Fruit fly (Drosophila melanogaster) whole organism, pupa: ENCODE data around the gene CG32855.

Experiments
- CG12605 ChIP-seq: fragments of 200-800 bp; sonication (Bioruptor generic); IDR thresholded peaks from 2 replicates; pipeline ENCODE4 v1.3.6; 2022; ENCODE audit warnings: missing biosample characterization, missing genetic modification characterization
- CG14655 ChIP-seq: fragments of 200-800 bp; sonication (Bioruptor generic); optimal IDR thresholded peaks from 3 replicates; lab custom pipeline; 2017; ENCODE audit warnings: mild to moderate bottlenecking, missing biosample characterization, missing genetic modification reagents, missing genetic modification characterization
- CG15710 ChIP-seq: fragments of 200-800 bp; sonication (Bioruptor generic); optimal IDR thresholded peaks from 2 replicates; lab custom pipeline; 2018; ENCODE audit warnings: missing biosample characterization, mild to moderate bottlenecking, missing genetic modification characterization, moderate library complexity
- CG17806 ChIP-seq: fragments of 200-800 bp; sonication (Bioruptor generic); optimal IDR thresholded peaks from 2 replicates; lab custom pipeline; 2018; ENCODE audit warnings: missing biosample characterization, mild to moderate bottlenecking, missing genetic modification characterization, moderate library complexity
- CG32121 ChIP-seq: fragments of 200-800 bp; sonication (Bioruptor generic); IDR thresholded peaks from 2 replicates; pipeline ENCODE4 v1.3.6; 2022; ENCODE audit warnings: missing biosample characterization, missing genetic modification characterization
- CG34367 ChIP-seq: fragments of 200-800 bp; sonication (Bioruptor generic); optimal IDR thresholded peaks from 2 replicates; lab custom pipeline; 2018; ENCODE audit warnings: missing biosample characterization, mild to moderate bottlenecking, missing genetic modification characterization
- CG8159 ChIP-seq: fragments of 200-800 bp; sonication (Bioruptor generic); optimal IDR thresholded peaks from 3 replicates; lab custom pipeline; 2018; ENCODE audit warnings: missing biosample characterization, mild to moderate bottlenecking, missing genetic modification characterization, moderate library complexity
- CG8301 ChIP-seq: fragments of 200-800 bp; sonication (Bioruptor generic); optimal IDR thresholded peaks from 2 replicates; lab custom pipeline; 2018; ENCODE audit warnings: missing biosample characterization, mild to moderate bottlenecking, missing genetic modification characterization
- CG9948 ChIP-seq: fragments of 200-800 bp; sonication (Bioruptor generic); optimal IDR thresholded peaks from 2 replicates; lab custom pipeline; 2018; ENCODE audit warnings: missing biosample characterization, mild to moderate bottlenecking, missing genetic modification characterization, moderate library complexity
- Ets98B ChIP-seq: fragments of 200-800 bp; sonication (Bioruptor generic); IDR thresholded peaks from 2 replicates; pipeline ENCODE4 v1.3.6; 2022; ENCODE audit warnings: missing biosample characterization, missing genetic modification characterization
- Pif1A ChIP-seq: fragments of 200-800 bp; sonication (Bioruptor generic); optimal IDR thresholded peaks from 3 replicates; lab custom pipeline; 2016; ENCODE audit warnings: missing biosample characterization, missing genetic modification characterization
- Pif1B ChIP-seq: fragments of 200-800 bp; sonication (Bioruptor generic); optimal IDR thresholded peaks from 3 replicates; lab custom pipeline; 2016; ENCODE audit warnings: missing biosample characterization, missing genetic modification characterization
- Snoo ChIP-seq: fragments of 200-800 bp; sonication (Bioruptor generic); optimal IDR thresholded peaks from 3 replicates; lab custom pipeline; 2017; ENCODE audit warnings: missing biosample characterization, mild to moderate bottlenecking, missing genetic modification characterization, inconsistent platforms
- gl ChIP-seq: fragments of 200-800 bp; sonication (Bioruptor generic); optimal IDR thresholded peaks from 2 replicates; lab custom pipeline; 2018; ENCODE audit warnings: missing biosample characterization, mild to moderate bottlenecking, missing genetic modification characterization

CG32855 gene

dm6 chr3R:16030445-16030844, 50.3 kb downstream of the CG32855 start:
- no peak for TF ChIP-seq Pif1A (GFP tag; lab: Kevin White, UChicago)
- TF ChIP-seq Ets98B (GFP tag; lab: Robert Waterston, UW) = no peak
- no peak for TF ChIP-seq Pif1B (GFP tag; lab: Kevin White, UChicago)
- no peak for TF ChIP-seq CG15710 (tag; lab: Kevin White, UChicago)
- TF ChIP-seq CG34367 (tag; lab: Kevin White, UChicago) = no peak
- no peak for TF ChIP-seq CG8159 (tag; lab: Kevin White, UChicago)
- TF ChIP-seq, all 21 proteins: peak for 0

- TF ChIP-seq CG15710 (tag; lab: Kevin White, UChicago) (no peak), CG8301 (tag; lab: Kevin White, UChicago) (no peak), CG34367 (tag; lab: Kevin White, UChicago) (no peak), Ets98B (GFP tag; lab: Robert Waterston, UW) (no peak), CG8159 (tag; lab: Kevin White, UChicago) (no peak), CG9948 (tag; lab: Kevin White, UChicago) (no peak), gl (tag; lab: Kevin White, UChicago) (no peak), CG32121 (GFP tag; lab: Robert Waterston, UW) (no peak), CG12605 (GFP tag; lab: Robert Waterston, UW) (no peak), Pif1B (GFP tag; lab: Kevin White, UChicago) (no peak), CG17806 (no peak), Snoo (tag; lab: Kevin White, UChicago) (no peak), CG14655 (GFP tag; lab: Kevin White, UChicago) (no peak)
- TF ChIP-seq, all 21 proteins: peak for 0
These were observed 51.2 kb downstream of the CG32855 start for dm6 chr3R:16029584-16029983.
